Fruit fly (Drosophila melanogaster) whole organism: ENCODE measurements around the gene CG7564.

Experiments
- pan ChIP-seq: fragments of >200 bp; optimal IDR thresholded peaks from 2 replicates; lab custom pipeline; 2017
- psq ChIP-seq: fragments of >200 bp; optimal IDR thresholded peaks from 2 replicates; lab custom pipeline; 2017

DNA sequence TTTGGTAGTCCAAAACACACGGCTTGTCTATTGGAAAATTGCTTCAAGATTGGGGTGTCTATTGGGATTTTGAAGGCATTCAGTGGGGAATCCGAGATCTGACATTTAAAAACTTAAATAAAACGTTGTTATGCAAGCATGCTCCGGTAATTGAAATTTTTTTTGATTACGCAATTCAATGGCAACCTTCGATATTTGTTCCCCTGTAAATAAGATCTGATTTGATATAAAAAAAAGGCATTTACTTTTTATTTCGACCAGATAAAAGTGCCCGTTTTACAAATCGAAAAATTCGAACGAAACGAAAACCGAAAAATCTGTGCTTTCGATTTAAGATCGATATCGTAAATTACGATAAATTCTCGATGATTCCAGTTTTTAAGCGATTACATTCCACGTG lies 35.3 kb upstream of the CG7564 start, which contains the start of the genes CG13733 and qjt:
- TF ChIP-seq psq (lab: Kevin White, UChicago) (no peak), pan (lab: Kevin White, UChicago) (no peak)
